Fruit fly (Drosophila melanogaster) whole organism: ENCODE results near the gene Acp29AB.

Source experiments
- CG8478 ChIP-seq: fragments of >200 bp; optimal IDR thresholded peaks from 2 replicates; lab custom pipeline; 2018; ENCODE audit warnings: inconsistent platforms
- Dll ChIP-seq: fragments of >200 bp; optimal IDR thresholded peaks from 2 replicates; lab custom pipeline; 2017
- EcR ChIP-seq, 2 experiments: fragments of >200 bp; optimal IDR thresholded peaks; 2 replicates each; lab custom pipeline; 2017; ENCODE audit warnings: missing biosample characterization in 2 of 2, missing genetic modification characterization in 2 of 2, missing genetic modification reagents in 2 of 2
- pan ChIP-seq: fragments of >200 bp; optimal IDR thresholded peaks from 2 replicates; lab custom pipeline; 2017
- psq ChIP-seq: fragments of >200 bp; optimal IDR thresholded peaks from 2 replicates; lab custom pipeline; 2017
- usp ChIP-seq: fragments of >200 bp; optimal IDR thresholded peaks from 2 replicates; lab custom pipeline; 2017; ENCODE audit warnings: missing biosample characterization, missing genetic modification characterization, mixed read lengths

The Acp29AB gene

dm6 chr2L:8382646-8383045 lies 10.4 kb downstream of the Acp29AB start, which contains the start of the genes CG13392 and Rcd4:
Gene CG13392 (minus strand): TSS chr2L:8382807.
Gene Rcd4 (plus strand): TSS chr2L:8382861.
- no peak for TF ChIP-seq psq (lab: Kevin White, UChicago)
- no peak for TF ChIP-seq Dll (lab: Kevin White, UChicago)
- TF ChIP-seq usp = no peak
- no peak for TF ChIP-seq pan (lab: Kevin White, UChicago)
- TF ChIP-seq EcR (GFP tag; optimal IDR thresholded peaks at IDR 0.05; lab: Kevin White, UChicago) = no peak
- TF ChIP-seq CG8478 (lab: Kevin White, UChicago) = no peak

dm6 chr2L:8381508-8382036 lies 11.4 kb downstream of the Acp29AB start, which contains the start of gene AlaRS:
Gene AlaRS (minus strand): TSS chr2L:8381764.
- TF ChIP-seq EcR (GFP tag; optimal IDR thresholded peaks at IDR 0.05; lab: Kevin White, UChicago) = no peak
- no peak for TF ChIP-seq usp
- no peak for TF ChIP-seq Dll (lab: Kevin White, UChicago)
- TF ChIP-seq CG8478 (lab: Kevin White, UChicago) = no peak
- no peak for TF ChIP-seq psq (lab: Kevin White, UChicago)
- TF ChIP-seq pan (lab: Kevin White, UChicago) = no peak

dm6 chr2L:8376717-8377116 lies 16.3 kb downstream of the Acp29AB start, which contains the start of the genes CG13390 and CG17294:
Gene CG13390 (minus strand): TSS chr2L:8376797.
Gene CG17294 (plus strand): TSS chr2L:8377035.
- TF ChIP-seq psq (lab: Kevin White, UChicago) (no peak), usp (no peak), pan (lab: Kevin White, UChicago) (no peak), EcR (GFP tag; optimal IDR thresholded peaks at IDR 0.05; lab: Kevin White, UChicago) (no peak), CG8478 (lab: Kevin White, UChicago) (no peak)

dm6 chr2L:8374235-8374634 lies 18.8 kb downstream of the Acp29AB start, which contains the start of gene Wdr82:
Gene Wdr82 (plus strand): TSS chr2L:8374461.
- TF ChIP-seq CG8478 (lab: Kevin White, UChicago) (no peak), pan (lab: Kevin White, UChicago) (no peak), EcR (GFP tag; optimal IDR thresholded peaks at IDR 0.05; lab: Kevin White, UChicago) (no peak), psq (lab: Kevin White, UChicago) (no peak), usp (no peak), Dll (lab: Kevin White, UChicago) (no peak)

dm6 chr2L:8372248-8372647 lies 20.8 kb downstream of the Acp29AB start:
- no peak for TF ChIP-seq pan (lab: Kevin White, UChicago)
- no peak for TF ChIP-seq Dll (lab: Kevin White, UChicago)
- no peak for TF ChIP-seq usp
- no peak for TF ChIP-seq CG8478 (lab: Kevin White, UChicago)
- TF ChIP-seq psq (lab: Kevin White, UChicago) = no peak
- TF ChIP-seq EcR (GFP tag; optimal IDR thresholded peaks at IDR 0.05; lab: Kevin White, UChicago) = no peak

dm6 chr2L:8371354-8371937 lies 21.6 kb downstream of the Acp29AB start:
- TF ChIP-seq usp (no peak), psq (lab: Kevin White, UChicago) (no peak), EcR (GFP tag; optimal IDR thresholded peaks at IDR 0.05; lab: Kevin White, UChicago) (no peak), CG8478 (lab: Kevin White, UChicago) (no peak), pan (lab: Kevin White, UChicago) (no peak), Dll (lab: Kevin White, UChicago) (no peak)

DNA sequence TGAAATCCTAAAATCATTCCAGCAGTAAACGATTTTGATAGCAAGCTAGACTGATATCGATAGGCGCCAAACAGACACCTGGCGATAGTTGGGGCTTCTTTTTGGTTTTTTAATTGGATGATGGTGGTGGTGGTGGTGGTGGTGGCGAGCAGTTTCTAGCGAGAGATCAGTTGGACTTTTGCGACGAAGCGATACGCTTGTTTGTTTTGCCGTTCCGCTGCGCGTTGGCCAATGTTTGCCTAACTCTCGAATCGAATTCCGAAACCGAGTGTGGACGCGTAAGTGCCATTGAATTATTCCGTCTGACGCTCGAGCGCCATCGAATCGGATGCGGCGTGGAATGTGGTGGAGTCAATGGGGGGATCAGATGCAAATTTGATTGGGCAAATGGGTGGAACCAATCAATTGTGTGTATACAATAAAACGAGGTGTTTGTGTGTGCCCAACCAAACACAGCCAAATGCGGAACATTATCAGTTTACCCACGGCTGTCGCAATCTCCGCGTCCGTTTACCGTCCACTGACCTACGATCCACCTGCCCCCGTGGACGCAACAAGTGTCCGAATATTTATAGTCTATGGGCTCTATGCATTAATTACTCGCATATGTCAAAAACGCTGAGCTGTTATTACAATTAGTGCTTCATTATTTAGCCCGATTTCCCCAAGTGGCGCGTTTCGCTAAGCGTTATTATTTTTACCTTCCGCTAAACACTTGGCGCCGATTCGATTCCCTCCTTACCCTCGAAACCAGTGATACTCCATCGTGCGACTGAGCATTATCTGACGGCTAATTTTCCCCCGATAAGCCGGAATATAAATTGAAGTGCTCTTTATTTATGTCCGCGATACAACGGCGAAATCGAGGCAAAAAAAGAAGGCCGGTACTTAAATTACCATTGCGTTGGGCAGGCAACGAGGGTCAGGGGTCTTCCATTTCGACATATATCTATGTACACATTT lies 22.4 kb downstream of the Acp29AB start, which contains the start of gene CG17292:
TSS of gene CG17292 (plus strand) at position 91 of the 963 bp plus-strand sequence.
- no peak for TF ChIP-seq EcR (GFP tag; optimal IDR thresholded peaks at IDR 0.05; lab: Kevin White, UChicago)
- TF ChIP-seq CG8478 (lab: Kevin White, UChicago) = no peak
- no peak for TF ChIP-seq usp
- no peak for TF ChIP-seq psq (lab: Kevin White, UChicago)
- TF ChIP-seq Dll (lab: Kevin White, UChicago) = no peak
- TF ChIP-seq pan (lab: Kevin White, UChicago) = no peak

- TF ChIP-seq psq (lab: Kevin White, UChicago) (no peak), usp (no peak), EcR (GFP tag; optimal IDR thresholded peaks at IDR 0.05; lab: Kevin White, UChicago) (no peak), Dll (lab: Kevin White, UChicago) (no peak), CG8478 (lab: Kevin White, UChicago) (no peak), pan (lab: Kevin White, UChicago) (no peak)
These were observed 27.1 kb downstream of the Acp29AB start, which contains the start of gene Pp2A-29B for dm6 chr2L:8365701-8366643. Gene Pp2A-29B (plus strand): TSS chr2L:8366038.

DNA sequence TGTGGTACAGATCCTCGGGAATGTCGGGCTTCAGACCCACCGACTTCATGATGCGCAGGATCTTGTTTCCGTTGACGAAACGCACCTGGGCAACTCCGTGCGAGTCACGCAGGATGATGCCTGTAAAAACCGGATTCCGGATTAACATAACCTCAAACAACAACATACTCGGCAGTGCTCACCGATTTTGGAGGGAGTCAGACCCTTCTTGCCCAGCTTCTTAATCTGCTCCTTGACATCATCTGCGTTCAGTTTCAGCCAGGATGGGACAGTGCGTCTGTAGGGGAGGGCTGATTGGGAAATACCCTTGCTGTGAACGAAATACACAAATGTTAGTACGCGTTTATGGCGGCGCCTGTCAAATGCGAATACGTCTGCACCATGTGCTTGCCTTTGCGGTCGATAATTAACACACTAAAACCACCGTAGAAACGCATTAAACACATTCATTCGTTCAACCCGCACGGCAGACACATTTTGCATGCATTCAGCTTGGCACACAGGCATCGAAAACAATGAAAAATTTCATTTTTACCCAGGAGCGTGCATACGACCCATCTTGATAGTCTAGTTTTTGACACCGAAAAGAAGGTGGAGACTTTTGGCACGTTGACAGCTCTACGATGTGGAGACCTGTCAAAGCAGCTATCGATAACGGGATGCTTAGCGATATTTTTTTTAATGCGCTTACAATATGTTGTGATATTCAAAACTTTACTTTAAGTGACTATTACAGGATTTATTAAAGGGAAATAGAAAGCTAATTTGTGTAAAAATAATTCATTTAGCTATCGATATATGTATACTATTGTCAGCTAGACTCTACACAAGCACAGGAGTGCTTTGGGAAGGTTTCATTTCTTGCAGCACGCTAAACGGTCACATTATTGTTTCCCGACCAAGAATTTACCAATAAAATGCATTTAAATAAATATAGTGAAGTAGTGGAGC lies 28.7 kb downstream of the Acp29AB start, which contains the start of the genes RpS13 and CSN8:
TSS of gene RpS13 (minus strand) at position 657 of the 951 bp plus-strand sequence.
TSS of gene CSN8 (plus strand) at position 850 of the 951 bp plus-strand sequence.
- no peak for TF ChIP-seq psq (lab: Kevin White, UChicago)
